Fruit fly (Drosophila melanogaster) whole organism, prepupa: ENCODE data around the gene CG43156.

Experiments used
- Blimp-1 ChIP-seq: fragments of 200-800 bp; sonication (Bioruptor generic); optimal IDR thresholded peaks from 3 replicates; lab custom pipeline; 2017; ENCODE audit warnings: missing biosample characterization, missing genetic modification characterization, mild to moderate bottlenecking, moderate library complexity, missing genetic modification reagents
- CG4318 ChIP-seq: fragments of 200-800 bp; sonication (Bioruptor generic); optimal IDR thresholded peaks from 3 replicates; lab custom pipeline; 2017; ENCODE audit warnings: missing biosample characterization, mild to moderate bottlenecking, missing genetic modification characterization
- CG6276 ChIP-seq: fragments of 200-800 bp; sonication (Bioruptor generic); optimal IDR thresholded peaks from 2 replicates; lab custom pipeline; 2017; ENCODE audit warnings: missing biosample characterization, mild to moderate bottlenecking, missing genetic modification characterization
- Hr39 ChIP-seq: fragments of 200-800 bp; sonication (Bioruptor generic); optimal IDR thresholded peaks from 2 replicates; lab custom pipeline; 2016; ENCODE audit warnings: missing biosample characterization, missing genetic modification characterization
- Lpt ChIP-seq: fragments of 200-800 bp; sonication (Bioruptor generic); optimal IDR thresholded peaks from 3 replicates; lab custom pipeline; 2016; ENCODE audit warnings: missing biosample characterization, missing genetic modification characterization
- Sox102F ChIP-seq: fragments of 200-800 bp; sonication (Bioruptor generic); optimal IDR thresholded peaks from 2 replicates; lab custom pipeline; 2016; ENCODE audit warnings: missing biosample characterization, mild to moderate bottlenecking, missing genetic modification characterization
- achi ChIP-seq: fragments of 200-800 bp; sonication (Bioruptor generic); optimal IDR thresholded peaks from 3 replicates; lab custom pipeline; 2016; ENCODE audit warnings: missing biosample characterization, missing genetic modification characterization
- net ChIP-seq: fragments of 200-800 bp; sonication (Bioruptor generic); optimal IDR thresholded peaks from 3 replicates; lab custom pipeline; 2016; ENCODE audit warnings: missing biosample characterization, missing genetic modification characterization
- salr ChIP-seq, 2 experiments: fragments of 200-800 bp; sonication (Bioruptor generic); optimal IDR thresholded peaks; 3 replicates each; lab custom pipeline; 2016 to 2018; ENCODE audit warnings: missing biosample characterization in 2 of 2, missing genetic modification characterization in 2 of 2, mild to moderate bottlenecking in 1 of 2
- spab ChIP-seq: fragments of 200-800 bp; sonication (Bioruptor generic); optimal IDR thresholded peaks from 2 replicates; lab custom pipeline; 2017; ENCODE audit warnings: missing biosample characterization, mild to moderate bottlenecking, missing genetic modification characterization, missing genetic modification reagents
- ss ChIP-seq, 2 experiments: fragments of 200-800 bp; sonication (Bioruptor generic); optimal IDR thresholded peaks; 2 replicates in 1 of 2; 3 replicates in 1 of 2; lab custom pipeline; 2017 to 2018; ENCODE audit warnings: mild to moderate bottlenecking in 2 of 2, missing biosample characterization in 2 of 2, missing genetic modification characterization in 2 of 2, moderate library complexity in 1 of 2

- TF ChIP-seq achi (GFP tag; lab: Kevin White, UChicago): peak; percentile 6
- TF ChIP-seq salr (GFP tag; optimal IDR thresholded peaks at IDR 0.05; lab: Kevin White, UChicago): no peak
- TF ChIP-seq CG6276 (GFP tag; lab: Kevin White, UChicago): peak; percentile 34
- TF ChIP-seq Blimp-1 (GFP tag; lab: Kevin White, UChicago): no peak
- TF ChIP-seq Lpt (GFP tag; lab: Kevin White, UChicago): no peak
- TF ChIP-seq spab (GFP tag; lab: Kevin White, UChicago): no peak
- TF ChIP-seq Sox102F (GFP tag; lab: Kevin White, UChicago): no peak
- no peak for TF ChIP-seq CG4318 (GFP tag; lab: Kevin White, UChicago)
- TF ChIP-seq ss (GFP tag; optimal IDR thresholded peaks at IDR 0.05; lab: Kevin White, UChicago): no peak
- no peak for TF ChIP-seq net (GFP tag; lab: Kevin White, UChicago)
- no peak for TF ChIP-seq Hr39 (GFP tag; lab: Kevin White, UChicago)
Observed at dm6 chrX:11924562-11924961, 17.9 kb upstream of the CG43156 start, which contains the start of gene Sclp.
